Worm (Caenorhabditis elegans): ENCODE measurements around the gene gad-3.

DNA sequence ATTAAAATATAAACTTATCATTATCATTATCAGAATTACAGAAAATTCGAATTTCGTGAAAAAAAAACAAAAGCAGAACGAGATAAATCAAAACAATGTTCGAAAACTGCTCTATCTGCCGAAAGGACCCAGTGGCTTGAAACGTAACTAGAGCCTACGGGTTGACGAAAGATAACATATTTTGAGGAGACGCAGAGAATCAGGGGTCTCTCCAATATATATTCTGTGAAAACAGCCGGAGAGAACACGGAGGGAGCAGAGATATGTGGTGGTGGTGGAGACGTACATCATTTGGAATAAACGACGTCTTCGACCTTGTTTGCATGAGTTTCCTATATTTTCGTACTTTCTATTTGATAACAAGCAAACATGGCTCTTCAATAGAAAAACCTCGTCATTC, 36.1 kb upstream of the gad-3 start:
- TF ChIP-seq mdl-1 (tag; optimal IDR thresholded peaks at IDR 0.05) (no peak), snu-23 (GFP tag; optimal IDR thresholded peaks at IDR 0.05) (peak; percentile 1), aha-1 (tag; optimal IDR thresholded peaks at IDR 0.05) (no peak), dpl-1 (GFP tag; optimal IDR thresholded peaks at IDR 0.05) (no peak), dsc-1 (tag; optimal IDR thresholded peaks at IDR 0.05) (no peak), isw-1 (GFP tag; IDR thresholded peaks at IDR 0.05) (no peak), elt-3 (tag; optimal IDR thresholded peaks at IDR 0.05) (no peak), mep-1 (tag; optimal IDR thresholded peaks at IDR 0.05) (no peak), pag-3 (tag; optimal IDR thresholded peaks at IDR 0.05; ENCODE audit: borderline replicate concordance, insufficient read depth) (no peak), nhr-71 (tag; optimal IDR thresholded peaks at IDR 0.05) (peak; percentile 20), nhr-237 (tag; optimal IDR thresholded peaks at IDR 0.05) (no peak), fkh-10 (GFP tag; optimal IDR thresholded peaks at IDR 0.05) (no peak)

All from whole organism, L1 larva.